Worm (Caenorhabditis elegans): ENCODE measurements around the gene ubc-13.

DNA sequence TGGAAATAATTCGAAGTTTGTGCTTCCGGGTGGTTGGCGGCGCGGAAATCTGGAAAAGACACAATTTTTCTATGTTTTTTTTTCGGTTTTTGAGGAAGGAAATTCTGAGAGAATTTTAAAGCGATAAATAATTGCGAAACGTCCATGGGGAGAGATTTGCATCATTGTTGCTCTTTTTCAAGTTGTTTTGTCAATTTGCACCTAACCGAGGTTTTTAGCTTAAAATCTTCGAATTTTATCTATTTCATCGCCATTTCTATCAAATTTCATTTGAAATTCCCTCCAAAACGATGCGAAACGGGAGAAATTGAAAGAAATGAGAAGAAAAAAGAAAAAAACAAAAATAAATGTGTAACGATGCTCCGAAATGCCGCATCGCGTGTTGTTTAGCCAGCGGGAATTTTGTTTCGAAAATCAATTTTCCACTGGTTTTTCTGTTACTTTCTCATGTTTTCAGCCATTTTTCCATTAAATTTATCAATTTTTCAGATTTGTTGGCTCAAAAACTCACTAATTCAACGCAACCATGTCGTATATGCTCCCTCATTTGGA is 35.0 kb downstream of the ubc-13 start, which contains the start of the genes nprt-1 and dib-1:
- no peak for TF ChIP-seq unc-120 (tag; optimal IDR thresholded peaks at IDR 0.05; ENCODE audit: poor library complexity, severe bottlenecking)
- TF ChIP-seq nhr-28 (tag; optimal IDR thresholded peaks at IDR 0.05): no peak
- no peak for TF ChIP-seq elt-3 (tag; optimal IDR thresholded peaks at IDR 0.05)
- no peak for TF ChIP-seq mab-5 (tag; optimal IDR thresholded peaks at IDR 0.05)
- TF ChIP-seq unc-39 (tag; optimal IDR thresholded peaks at IDR 0.05): no peak

All from whole organism, mixed stage, embryonic.